Worm (Caenorhabditis elegans) whole organism, midembryonic: ENCODE data around the gene nas-33.

ENCODE experiments used
- T22C8.4 ChIP-seq: fragments of 200-800 bp; sonication (Bioruptor generic); IDR thresholded peaks from 2 replicates; pipeline ENCODE4 v1.3.6; 2022; ENCODE audit warnings: missing genetic modification characterization, missing compliant biosample characterization
- cog-1 ChIP-seq: sonication (generic microtip); optimal IDR thresholded peaks from 2 replicates; lab custom pipeline; 2016; ENCODE audit warnings: missing genetic modification characterization, missing compliant biosample characterization
- flt-1 ChIP-seq: fragments of 200-800 bp; sonication (Bioruptor generic); IDR thresholded peaks from 2 replicates; pipeline ENCODE4 v1.3.6; 2022; ENCODE audit warnings: missing genetic modification characterization, missing compliant biosample characterization
- klf-2 ChIP-seq: fragments of 200-800 bp; sonication (Bioruptor generic); conservative IDR thresholded peaks from 2 replicates; pipeline ENCODE4 v1.3.6; 2022; ENCODE audit warnings: missing genetic modification reagents, missing genetic modification characterization, missing compliant biosample characterization
- med-1 ChIP-seq: sonication (generic microtip); optimal IDR thresholded peaks from 2 replicates; lab custom pipeline; 2017; ENCODE audit warnings: missing genetic modification characterization, mild to moderate bottlenecking, missing compliant biosample characterization, antibody characterized with exemption, missing genetic modification reagents; ENCODE audit not compliant: insufficient read depth
- tab-1 ChIP-seq: fragments of 200-800 bp; sonication (Bioruptor generic); IDR thresholded peaks from 2 replicates; pipeline ENCODE4 v1.3.6; 2022; ENCODE audit warnings: missing genetic modification characterization, missing compliant biosample characterization
- ztf-23 ChIP-seq: fragments of 200-800 bp; sonication (Bioruptor generic); IDR thresholded peaks from 2 replicates; pipeline ENCODE4 v1.3.6; 2022; ENCODE audit warnings: missing genetic modification reagents, missing genetic modification characterization, missing compliant biosample characterization
- ztf-29 ChIP-seq: fragments of 200-800 bp; sonication (Bioruptor generic); IDR thresholded peaks from 2 replicates; pipeline ENCODE4 v1.3.6; 2022; ENCODE audit warnings: missing genetic modification reagents, missing genetic modification characterization, missing compliant biosample characterization

- TF ChIP-seq flt-1 (GFP tag; lab: Robert Waterston, UW): no peak
- TF ChIP-seq klf-2: no peak
- TF ChIP-seq cog-1 (tag; lab: Kevin White, UChicago): no peak
- no peak for TF ChIP-seq ztf-29 (GFP tag; lab: Robert Waterston, UW)
- TF ChIP-seq T22C8.4 (GFP tag; lab: Robert Waterston, UW): no peak
- no peak for TF ChIP-seq ztf-23 (GFP tag; lab: Robert Waterston, UW)
- TF ChIP-seq med-1 (GFP tag; lab: Kevin White, UChicago): no peak
- no peak for TF ChIP-seq tab-1 (GFP tag; lab: Robert Waterston, UW)
Measured at ce11 chrX:6445239-6445638, 9.8 kb downstream of the nas-33 start.
